Worm (Caenorhabditis elegans) whole organism, early embryonic: Measurements from ENCODE around the gene B0353.1.

Experiments used
- B0310.2 ChIP-seq: sonication (generic microtip); optimal IDR thresholded peaks from 2 replicates; lab custom pipeline; 2016; ENCODE audit warnings: mild to moderate bottlenecking, missing genetic modification characterization, missing compliant biosample characterization
- F13C5.2 ChIP-seq: sonication (generic microtip); optimal IDR thresholded peaks from 2 replicates; lab custom pipeline; 2017; ENCODE audit warnings: mild to moderate bottlenecking, missing genetic modification characterization, inconsistent platforms, missing compliant biosample characterization
- aly-1 ChIP-seq: sonication (generic microtip); optimal IDR thresholded peaks from 2 replicates; lab custom pipeline; 2016; ENCODE audit warnings: missing genetic modification characterization, missing compliant biosample characterization
- ama-1 ChIP-seq: fragments of 150-350 bp; optimal IDR thresholded peaks from 2 replicates; lab custom pipeline; 2014
- ceh-13 ChIP-seq: fragments of 200-800 bp; sonication (Bioruptor generic); optimal IDR thresholded peaks from 2 replicates; lab custom pipeline; 2018; ENCODE audit warnings: mild to moderate bottlenecking, missing genetic modification characterization, missing compliant biosample characterization
- ceh-36 ChIP-seq: sonication (generic microtip); optimal IDR thresholded peaks from 2 replicates; lab custom pipeline; 2016; ENCODE audit warnings: missing genetic modification characterization, inconsistent platforms, missing compliant biosample characterization
- ets-7 ChIP-seq: sonication (generic microtip); optimal IDR thresholded peaks from 2 replicates; lab custom pipeline; 2016; ENCODE audit warnings: missing genotype, missing genetic modification characterization, missing compliant biosample characterization
- flt-1 ChIP-seq: fragments of 200-800 bp; sonication (Bioruptor generic); IDR thresholded peaks from 2 replicates; pipeline ENCODE4 v1.3.6; 2022; ENCODE audit warnings: missing genetic modification characterization, missing compliant biosample characterization
- hmbx-1 ChIP-seq: sonication (generic microtip); optimal IDR thresholded peaks from 2 replicates; lab custom pipeline; 2016; ENCODE audit warnings: mild to moderate bottlenecking, missing genetic modification characterization, missing compliant biosample characterization
- hmg-4 ChIP-seq: fragments of 200-800 bp; sonication (Bioruptor generic); optimal IDR thresholded peaks from 2 replicates; lab custom pipeline; 2018; ENCODE audit warnings: mild to moderate bottlenecking, missing genetic modification characterization, missing compliant biosample characterization
- hnd-1 ChIP-seq: sonication (generic microtip); optimal IDR thresholded peaks from 2 replicates; lab custom pipeline; 2016; ENCODE audit warnings: missing genetic modification characterization, missing compliant biosample characterization
- pes-1 ChIP-seq: fragments of 200-800 bp; sonication (Bioruptor generic); IDR thresholded peaks from 2 replicates; pipeline ENCODE4 v1.3.6; 2022; ENCODE audit warnings: missing genetic modification reagents, missing genetic modification characterization, missing compliant biosample characterization
- scrt-1 ChIP-seq: fragments of 200-800 bp; sonication (Bioruptor generic); IDR thresholded peaks from 2 replicates; pipeline ENCODE4 v1.3.6; 2022; ENCODE audit warnings: missing genetic modification characterization, missing compliant biosample characterization
- sea-1 ChIP-seq: fragments of 200-800 bp; sonication (Bioruptor generic); conservative IDR thresholded peaks from 2 replicates; pipeline ENCODE4 v1.3.6; 2022; ENCODE audit warnings: missing genetic modification characterization, missing compliant biosample characterization
- tbx-11 ChIP-seq: fragments of 200-800 bp; sonication (Bioruptor generic); IDR thresholded peaks from 2 replicates; pipeline ENCODE4 v1.3.6; 2022; ENCODE audit warnings: missing genetic modification characterization, missing compliant biosample characterization
- tbx-37 ChIP-seq: fragments of 200-800 bp; sonication (Bioruptor generic); conservative IDR thresholded peaks from 2 replicates; pipeline ENCODE4 v1.3.6; 2022; ENCODE audit warnings: missing genetic modification reagents, missing genetic modification characterization, missing compliant biosample characterization
- tra-4 ChIP-seq: sonication (generic microtip); optimal IDR thresholded peaks from 2 replicates; lab custom pipeline; 2017; ENCODE audit warnings: missing genetic modification characterization, missing compliant biosample characterization

B0353.1 gene

ce11 chrIII:555650-556049, at the start of gene B0353.1:
Gene B0353.1, plus strand, starts transcription at chrIII:555950.
- TF ChIP-seq flt-1 (GFP tag; lab: Robert Waterston, UW) (no peak), tbx-37 (GFP tag; lab: Robert Waterston, UW) (no peak), tbx-11 (no peak), aly-1 (tag; lab: Kevin White, UChicago) (no peak), hmbx-1 (tag; lab: Kevin White, UChicago) (no peak), scrt-1 (GFP tag; lab: Robert Waterston, UW) (no peak), pes-1 (GFP tag; lab: Robert Waterston, UW) (no peak), sea-1 (no peak), ama-1 (lab: Kevin White, UChicago) (no peak), ets-7 (tag; lab: Kevin White, UChicago) (no peak), B0310.2 (tag; lab: Kevin White, UChicago) (no peak), hnd-1 (tag; lab: Kevin White, UChicago) (no peak), F13C5.2 (no peak), hmg-4 (GFP tag; lab: Kevin White, UChicago) (no peak)

- no peak for TF ChIP-seq ama-1 (lab: Kevin White, UChicago)
- no peak for TF ChIP-seq hmg-4 (GFP tag; lab: Kevin White, UChicago)
- no peak for TF ChIP-seq pes-1 (GFP tag; lab: Robert Waterston, UW)
- no peak for TF ChIP-seq hnd-1 (tag; lab: Kevin White, UChicago)
- no peak for TF ChIP-seq sea-1
- TF ChIP-seq scrt-1 (GFP tag; lab: Robert Waterston, UW), result no peak
- TF ChIP-seq hmbx-1 (tag; lab: Kevin White, UChicago), result no peak
- no peak for TF ChIP-seq ceh-13 (GFP tag; lab: Kevin White, UChicago)
- TF ChIP-seq tbx-11, result no peak
- no peak for TF ChIP-seq F13C5.2
- no peak for TF ChIP-seq flt-1 (GFP tag; lab: Robert Waterston, UW)
- TF ChIP-seq tra-4 (tag; lab: Kevin White, UChicago), result no peak
- TF ChIP-seq tbx-37 (GFP tag; lab: Robert Waterston, UW), result no peak
- TF ChIP-seq aly-1 (tag; lab: Kevin White, UChicago), result no peak
- no peak for TF ChIP-seq B0310.2 (tag; lab: Kevin White, UChicago)
- TF ChIP-seq ets-7 (tag; lab: Kevin White, UChicago), result no peak
- TF ChIP-seq ceh-36 (tag; lab: Kevin White, UChicago), result no peak
Measured at ce11 chrIII:509045-509444, 46.7 kb upstream of the B0353.1 start.

ce11 chrIII:512117-512516, 43.6 kb upstream of the B0353.1 start, which contains the start of gene F30H5.3:
Gene F30H5.3, minus strand, starts transcription at chrIII:512217.
- TF ChIP-seq ets-7 (tag; lab: Kevin White, UChicago) (no peak), scrt-1 (GFP tag; lab: Robert Waterston, UW) (no peak), ama-1 (lab: Kevin White, UChicago) (no peak), hmg-4 (GFP tag; lab: Kevin White, UChicago) (no peak), tra-4 (tag; lab: Kevin White, UChicago) (no peak), tbx-11 (no peak), hmbx-1 (tag; lab: Kevin White, UChicago) (no peak), aly-1 (tag; lab: Kevin White, UChicago) (no peak), tbx-37 (GFP tag; lab: Robert Waterston, UW) (no peak), flt-1 (GFP tag; lab: Robert Waterston, UW) (no peak), sea-1 (no peak), pes-1 (GFP tag; lab: Robert Waterston, UW) (no peak)

ce11 chrIII:513360-513759, 42.4 kb upstream of the B0353.1 start:
- TF ChIP-seq ets-7 (tag; lab: Kevin White, UChicago) (no peak), F13C5.2 (no peak), tbx-11 (no peak), flt-1 (GFP tag; lab: Robert Waterston, UW) (no peak), hmg-4 (GFP tag; lab: Kevin White, UChicago) (no peak), aly-1 (tag; lab: Kevin White, UChicago) (no peak), ceh-13 (GFP tag; lab: Kevin White, UChicago) (no peak), pes-1 (GFP tag; lab: Robert Waterston, UW) (no peak), hnd-1 (tag; lab: Kevin White, UChicago) (no peak), B0310.2 (tag; lab: Kevin White, UChicago) (no peak), scrt-1 (GFP tag; lab: Robert Waterston, UW) (no peak), tra-4 (tag; lab: Kevin White, UChicago) (no peak), tbx-37 (GFP tag; lab: Robert Waterston, UW) (no peak), hmbx-1 (tag; lab: Kevin White, UChicago) (no peak), ceh-36 (tag; lab: Kevin White, UChicago) (no peak), ama-1 (lab: Kevin White, UChicago) (no peak), sea-1 (no peak)

ce11 chrIII:523944-524343, 31.8 kb upstream of the B0353.1 start, which contains the start of gene T22F7.3:
Gene T22F7.3, minus strand, starts transcription at chrIII:524044.
- TF ChIP-seq hmg-4 (GFP tag; lab: Kevin White, UChicago) (no peak), B0310.2 (tag; lab: Kevin White, UChicago) (no peak), tbx-37 (GFP tag; lab: Robert Waterston, UW) (no peak), scrt-1 (GFP tag; lab: Robert Waterston, UW) (no peak), hnd-1 (tag; lab: Kevin White, UChicago) (no peak), ama-1 (lab: Kevin White, UChicago) (no peak), tbx-11 (no peak), ets-7 (tag; lab: Kevin White, UChicago) (no peak), ceh-36 (tag; lab: Kevin White, UChicago) (no peak), hmbx-1 (tag; lab: Kevin White, UChicago) (no peak), sea-1 (no peak), aly-1 (tag; lab: Kevin White, UChicago) (no peak), pes-1 (GFP tag; lab: Robert Waterston, UW) (no peak), flt-1 (GFP tag; lab: Robert Waterston, UW) (no peak), ceh-13 (GFP tag; lab: Kevin White, UChicago) (no peak)

ce11 chrIII:526824-527223, 28.9 kb upstream of the B0353.1 start, which contains the start of gene T22F7.4:
Gene T22F7.4, minus strand, starts transcription at chrIII:526924.
- TF ChIP-seq scrt-1 (GFP tag; lab: Robert Waterston, UW) (no peak), sea-1 (no peak), ceh-13 (GFP tag; lab: Kevin White, UChicago) (no peak), ceh-36 (tag; lab: Kevin White, UChicago) (no peak)
